Worm (Caenorhabditis elegans): Measurements from ENCODE around the gene F16G10.14.

The F16G10.14 gene

DNA sequence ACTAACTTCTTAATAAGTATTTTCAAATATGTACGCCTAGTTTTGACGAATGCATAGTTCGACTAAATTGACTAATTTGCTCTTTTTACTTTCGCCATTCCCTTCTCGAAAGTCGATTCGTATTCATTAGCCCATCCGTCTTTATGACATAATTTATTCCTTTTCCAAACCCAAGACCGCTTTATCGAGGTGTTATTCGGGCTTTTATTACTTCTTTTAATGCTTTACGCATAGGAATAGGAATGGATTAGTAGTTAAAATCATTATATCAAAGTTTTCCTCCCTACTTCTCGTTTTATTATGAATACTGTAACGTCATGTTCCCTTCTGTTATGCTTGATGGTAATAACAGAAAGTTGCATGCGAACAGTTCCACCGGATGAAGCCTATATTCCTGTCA, 23.8 kb downstream of the F16G10.14 start, which contains the start of gene F16G10.2:
Gene F16G10.2, plus strand, starts transcription at position 301 of the 400 bp plus-strand sequence.
- no peak for TF ChIP-seq T22C8.4 (GFP tag; IDR thresholded peaks at IDR 0.05)
- no peak for TF ChIP-seq med-1 (GFP tag; optimal IDR thresholded peaks at IDR 0.05; ENCODE audit: insufficient read depth)
- TF ChIP-seq ref-1 (GFP tag; conservative IDR thresholded peaks at IDR 0.05) = no peak
- TF ChIP-seq cog-1 (tag; optimal IDR thresholded peaks at IDR 0.05) = no peak
- TF ChIP-seq ztf-23 (GFP tag; IDR thresholded peaks at IDR 0.05) = no peak
- TF ChIP-seq klf-2 (GFP tag; conservative IDR thresholded peaks at IDR 0.05) = no peak
- no peak for TF ChIP-seq ztf-29 (GFP tag; IDR thresholded peaks at IDR 0.05)
- TF ChIP-seq tab-1 (GFP tag; IDR thresholded peaks at IDR 0.05) = no peak
- TF ChIP-seq flt-1 (GFP tag; IDR thresholded peaks at IDR 0.05) = no peak

- TF ChIP-seq T22C8.4 (GFP tag; IDR thresholded peaks at IDR 0.05) (no peak), ztf-29 (GFP tag; IDR thresholded peaks at IDR 0.05) (no peak), med-1 (GFP tag; optimal IDR thresholded peaks at IDR 0.05; ENCODE audit: insufficient read depth) (no peak), ref-1 (GFP tag; conservative IDR thresholded peaks at IDR 0.05) (no peak), ztf-23 (GFP tag; IDR thresholded peaks at IDR 0.05) (no peak), klf-2 (GFP tag; conservative IDR thresholded peaks at IDR 0.05) (no peak), cog-1 (tag; optimal IDR thresholded peaks at IDR 0.05) (no peak), flt-1 (GFP tag; IDR thresholded peaks at IDR 0.05) (no peak), tab-1 (GFP tag; IDR thresholded peaks at IDR 0.05) (no peak)
Observed at ce11 chrII:2372090-2372489, 26.7 kb downstream of the F16G10.14 start, which contains the start of gene F16G10.3. TSS of gene F16G10.3 (plus strand) at chrII:2372390.

ce11 chrII:2368956-2369355, 29.8 kb downstream of the F16G10.14 start, which contains the start of gene hpo-25:
TSS of gene hpo-25 (plus strand) at chrII:2369256.
- no peak for TF ChIP-seq tab-1 (GFP tag; IDR thresholded peaks at IDR 0.05)
- TF ChIP-seq ztf-23 (GFP tag; IDR thresholded peaks at IDR 0.05) = no peak
- no peak for TF ChIP-seq ztf-29 (GFP tag; IDR thresholded peaks at IDR 0.05)
- no peak for TF ChIP-seq klf-2 (GFP tag; conservative IDR thresholded peaks at IDR 0.05)
- TF ChIP-seq ref-1 (GFP tag; conservative IDR thresholded peaks at IDR 0.05) = no peak
- TF ChIP-seq med-1 (GFP tag; optimal IDR thresholded peaks at IDR 0.05; ENCODE audit: insufficient read depth) = no peak
- TF ChIP-seq T22C8.4 (GFP tag; IDR thresholded peaks at IDR 0.05) = no peak
- TF ChIP-seq flt-1 (GFP tag; IDR thresholded peaks at IDR 0.05) = no peak
- TF ChIP-seq cog-1 (tag; optimal IDR thresholded peaks at IDR 0.05) = no peak

DNA sequence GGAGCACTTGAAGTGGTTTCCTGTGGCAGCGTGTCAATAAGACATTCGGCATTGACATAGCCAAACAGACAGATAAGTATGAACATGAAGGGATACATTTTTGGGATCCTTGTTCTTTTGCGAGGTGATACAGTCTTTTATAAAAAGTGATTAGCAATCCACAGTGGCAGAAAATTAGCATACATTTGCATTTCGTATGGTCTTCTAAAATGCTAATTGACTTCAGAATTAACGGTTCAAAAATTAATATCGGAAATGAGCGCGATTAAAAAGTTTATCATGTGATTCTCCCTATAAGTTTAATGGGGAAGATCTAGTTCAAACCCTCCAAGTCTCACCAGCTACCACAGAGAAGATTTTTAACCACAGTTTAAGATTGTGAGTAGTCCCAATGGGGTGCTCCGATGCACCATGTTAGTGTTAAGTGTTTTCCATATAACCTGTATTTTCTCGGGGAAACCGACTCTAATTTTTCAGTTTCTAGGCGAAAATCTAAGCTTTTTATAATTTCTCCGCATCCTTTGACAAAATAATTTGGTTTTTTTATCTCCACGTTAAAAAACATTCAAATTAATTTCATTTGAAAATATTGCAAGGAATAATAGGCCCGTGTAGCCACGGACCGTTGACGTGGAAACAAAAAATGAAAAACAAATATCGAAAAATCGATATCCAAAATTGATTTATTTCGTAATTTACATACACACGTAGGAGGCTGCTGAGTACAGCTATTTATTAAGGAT, 32.0 kb downstream of the F16G10.14 start, which contains the start of the genes F43C11.12 and F16G10.5:
Gene F43C11.12, minus strand, starts transcription at position 101 of the 743 bp plus-strand sequence.
Gene F16G10.5, plus strand, starts transcription at position 693 of the 743 bp plus-strand sequence.
- TF ChIP-seq ztf-23 (GFP tag; IDR thresholded peaks at IDR 0.05) (no peak), flt-1 (GFP tag; IDR thresholded peaks at IDR 0.05) (no peak), cog-1 (tag; optimal IDR thresholded peaks at IDR 0.05) (no peak), klf-2 (GFP tag; conservative IDR thresholded peaks at IDR 0.05) (no peak), ztf-29 (GFP tag; IDR thresholded peaks at IDR 0.05) (no peak), T22C8.4 (GFP tag; IDR thresholded peaks at IDR 0.05) (no peak), med-1 (GFP tag; optimal IDR thresholded peaks at IDR 0.05; ENCODE audit: insufficient read depth) (no peak), tab-1 (GFP tag; IDR thresholded peaks at IDR 0.05) (no peak), ref-1 (GFP tag; conservative IDR thresholded peaks at IDR 0.05) (no peak)

DNA sequence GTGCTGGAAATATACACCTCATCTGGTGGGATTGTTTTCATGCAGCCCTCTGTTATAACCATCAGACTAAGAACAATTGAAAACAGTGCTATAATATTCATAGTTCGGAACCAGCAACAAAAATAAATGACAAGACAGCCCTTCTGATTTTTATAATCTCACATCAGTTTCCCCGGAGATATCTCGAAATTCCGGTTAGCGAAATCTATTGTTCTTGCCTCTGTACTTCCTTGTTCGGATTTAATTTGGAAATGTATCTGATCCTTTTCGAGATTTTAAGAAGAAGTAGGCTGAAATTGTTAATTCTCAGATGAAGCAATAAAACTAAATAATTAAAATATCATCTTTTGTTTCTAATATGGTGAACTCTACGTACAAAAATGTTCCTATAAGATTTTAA, 35.1 kb downstream of the F16G10.14 start, which contains the start of gene F43C11.11:
Gene F43C11.11, minus strand, starts transcription at position 101 of the 400 bp plus-strand sequence.
- TF ChIP-seq ztf-29 (GFP tag; IDR thresholded peaks at IDR 0.05) (no peak), cog-1 (tag; optimal IDR thresholded peaks at IDR 0.05) (no peak), ref-1 (GFP tag; conservative IDR thresholded peaks at IDR 0.05) (no peak), T22C8.4 (GFP tag; IDR thresholded peaks at IDR 0.05) (no peak), flt-1 (GFP tag; IDR thresholded peaks at IDR 0.05) (no peak), klf-2 (GFP tag; conservative IDR thresholded peaks at IDR 0.05) (no peak), tab-1 (GFP tag; IDR thresholded peaks at IDR 0.05) (no peak)

DNA sequence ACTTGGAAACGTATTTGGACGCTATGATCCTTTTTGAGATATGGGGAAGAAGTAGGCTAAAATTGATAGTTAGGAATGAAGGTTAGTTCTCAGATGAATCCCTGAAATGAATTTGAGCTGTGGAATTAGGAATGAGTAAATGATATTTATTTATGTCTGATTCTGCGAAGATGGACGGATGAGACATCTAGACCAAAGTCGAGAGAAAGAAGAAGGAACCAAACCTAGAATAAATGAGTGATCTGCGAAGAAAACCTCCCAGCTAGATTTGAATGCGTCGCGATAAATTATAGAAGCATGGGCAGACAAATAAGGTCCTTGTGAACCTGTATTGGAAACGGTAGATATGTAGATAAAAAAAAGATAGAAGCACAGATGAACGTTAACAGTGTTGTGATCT, 38.8 kb downstream of the F16G10.14 start, which contains the start of gene F43C11.16:
Gene F43C11.16, minus strand, starts transcription at position 101 of the 400 bp plus-strand sequence.
- TF ChIP-seq ref-1 (GFP tag; conservative IDR thresholded peaks at IDR 0.05) (no peak), ztf-29 (GFP tag; IDR thresholded peaks at IDR 0.05) (no peak), tab-1 (GFP tag; IDR thresholded peaks at IDR 0.05) (no peak), cog-1 (tag; optimal IDR thresholded peaks at IDR 0.05) (no peak), klf-2 (GFP tag; conservative IDR thresholded peaks at IDR 0.05) (no peak), med-1 (GFP tag; optimal IDR thresholded peaks at IDR 0.05; ENCODE audit: insufficient read depth) (no peak), flt-1 (GFP tag; IDR thresholded peaks at IDR 0.05) (no peak), ztf-23 (GFP tag; IDR thresholded peaks at IDR 0.05) (no peak), T22C8.4 (GFP tag; IDR thresholded peaks at IDR 0.05) (no peak)

- TF ChIP-seq med-1 (GFP tag; optimal IDR thresholded peaks at IDR 0.05; ENCODE audit: insufficient read depth) (no peak), ref-1 (GFP tag; conservative IDR thresholded peaks at IDR 0.05) (no peak), klf-2 (GFP tag; conservative IDR thresholded peaks at IDR 0.05) (no peak), flt-1 (GFP tag; IDR thresholded peaks at IDR 0.05) (no peak), tab-1 (GFP tag; IDR thresholded peaks at IDR 0.05) (no peak), T22C8.4 (GFP tag; IDR thresholded peaks at IDR 0.05) (no peak), ztf-23 (GFP tag; IDR thresholded peaks at IDR 0.05) (no peak), ztf-29 (GFP tag; IDR thresholded peaks at IDR 0.05) (no peak), cog-1 (tag; optimal IDR thresholded peaks at IDR 0.05) (no peak)
Observed at ce11 chrII:2356795-2357194, 42.0 kb downstream of the F16G10.14 start, which contains the start of gene F43C11.1. TSS of gene F43C11.1 (plus strand) at chrII:2357095.

ce11 chrII:2354476-2354875, 44.3 kb downstream of the F16G10.14 start, which contains the start of gene F43C11.2:
TSS of gene F43C11.2 (plus strand) at chrII:2354776.
- no peak for TF ChIP-seq ref-1 (GFP tag; conservative IDR thresholded peaks at IDR 0.05)
- no peak for TF ChIP-seq ztf-23 (GFP tag; IDR thresholded peaks at IDR 0.05)
- no peak for TF ChIP-seq tab-1 (GFP tag; IDR thresholded peaks at IDR 0.05)
- TF ChIP-seq ztf-29 (GFP tag; IDR thresholded peaks at IDR 0.05) = no peak
- TF ChIP-seq med-1 (GFP tag; optimal IDR thresholded peaks at IDR 0.05; ENCODE audit: insufficient read depth) = no peak
- TF ChIP-seq T22C8.4 (GFP tag; IDR thresholded peaks at IDR 0.05) = no peak
- no peak for TF ChIP-seq cog-1 (tag; optimal IDR thresholded peaks at IDR 0.05)
- no peak for TF ChIP-seq flt-1 (GFP tag; IDR thresholded peaks at IDR 0.05)
- TF ChIP-seq klf-2 (GFP tag; conservative IDR thresholded peaks at IDR 0.05) = no peak

DNA sequence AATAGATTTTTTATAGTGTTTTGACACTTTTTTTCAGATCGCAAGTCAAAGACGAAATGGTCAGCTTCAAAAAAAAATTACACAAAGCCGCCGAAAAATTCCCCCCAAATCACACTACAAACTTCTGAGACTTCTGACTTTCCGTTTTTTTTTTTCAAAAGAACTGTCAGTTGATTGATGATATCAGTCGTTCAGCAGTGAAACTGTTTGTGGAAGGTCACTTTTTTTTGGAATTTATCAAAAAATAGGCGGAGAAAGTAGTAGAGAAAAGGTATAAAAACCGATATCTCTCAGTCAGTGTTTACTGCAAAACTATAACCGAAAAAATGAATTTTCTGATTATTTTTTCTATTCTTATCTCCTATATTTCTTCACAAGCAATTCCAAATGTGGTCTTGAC, 45.8 kb downstream of the F16G10.14 start, which contains the start of gene F43C11.3:
Gene F43C11.3, plus strand, starts transcription at position 301 of the 400 bp plus-strand sequence.
- TF ChIP-seq ref-1 (GFP tag; conservative IDR thresholded peaks at IDR 0.05) (no peak), klf-2 (GFP tag; conservative IDR thresholded peaks at IDR 0.05) (no peak), med-1 (GFP tag; optimal IDR thresholded peaks at IDR 0.05; ENCODE audit: insufficient read depth) (no peak)
